Fruit fly (Drosophila melanogaster) S2 (cell line): ENCODE results near the gene tal-3A.

ENCODE experiments used
- CG8478 ChIP-seq: fragments of >200 bp; optimal IDR thresholded peaks from 2 replicates; lab custom pipeline; 2018
- CTCF ChIP-seq, 2 experiments: fragments of >200 bp; optimal IDR thresholded peaks; 2 replicates each; lab custom pipeline; 2018

dm6 chr3R:13765001-13765400 is 47.9 kb upstream of the tal-3A start:
- TF ChIP-seq CTCF (optimal IDR thresholded peaks at IDR 0.05; lab: Kevin White, UChicago) (no peak), CG8478 (no peak)
